Worm (Caenorhabditis elegans): Measurements from ENCODE around the gene grl-1.

grl-1 gene

DNA sequence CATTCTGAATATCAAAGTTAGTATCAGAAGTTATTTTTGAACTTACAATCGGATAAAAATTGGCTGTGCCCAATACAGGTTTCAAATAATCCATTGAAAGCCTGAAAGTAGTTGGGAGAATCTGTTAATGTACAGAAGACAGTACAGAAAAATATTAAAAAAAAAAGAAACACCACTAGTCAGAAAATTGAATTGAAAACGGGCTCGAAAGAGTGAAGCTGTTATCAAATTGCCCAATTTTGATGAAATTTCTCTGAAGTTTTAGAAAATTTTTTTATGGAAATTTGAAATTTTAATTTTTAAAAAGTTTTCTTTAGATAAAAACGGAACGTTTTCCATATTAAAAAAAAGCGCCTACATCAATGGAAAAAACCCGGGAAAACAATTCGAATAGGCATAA lies 33.5 kb upstream of the grl-1 start, which contains the start of gene C18C4.7:
TSS of gene C18C4.7 (minus strand) at position 101 of the 400 bp plus-strand sequence.
- TF ChIP-seq nhr-77 (tag; optimal IDR thresholded peaks at IDR 0.05) (no peak), ama-1 (optimal IDR thresholded peaks at IDR 0.05) (no peak), snpc-4 (tag; optimal IDR thresholded peaks at IDR 0.05) (no peak), unc-39 (tag; optimal IDR thresholded peaks at IDR 0.05) (no peak), sem-4 (tag; optimal IDR thresholded peaks at IDR 0.05) (no peak), aly-2 (tag; optimal IDR thresholded peaks at IDR 0.05) (no peak), nhr-10 (tag; optimal IDR thresholded peaks at IDR 0.05) (no peak), lin-11 (tag; optimal IDR thresholded peaks at IDR 0.05) (no peak), zag-1 (tag; optimal IDR thresholded peaks at IDR 0.05) (no peak), sma-9 (GFP tag; optimal IDR thresholded peaks at IDR 0.05) (no peak), sma-9 (tag; optimal IDR thresholded peaks at IDR 0.05) (no peak), crh-2 (tag; optimal IDR thresholded peaks at IDR 0.05) (no peak), lsy-2 (tag; optimal IDR thresholded peaks at IDR 0.05) (no peak), nhr-6 (tag; optimal IDR thresholded peaks at IDR 0.05) (no peak), ceh-16 (tag; optimal IDR thresholded peaks at IDR 0.05) (no peak)

DNA sequence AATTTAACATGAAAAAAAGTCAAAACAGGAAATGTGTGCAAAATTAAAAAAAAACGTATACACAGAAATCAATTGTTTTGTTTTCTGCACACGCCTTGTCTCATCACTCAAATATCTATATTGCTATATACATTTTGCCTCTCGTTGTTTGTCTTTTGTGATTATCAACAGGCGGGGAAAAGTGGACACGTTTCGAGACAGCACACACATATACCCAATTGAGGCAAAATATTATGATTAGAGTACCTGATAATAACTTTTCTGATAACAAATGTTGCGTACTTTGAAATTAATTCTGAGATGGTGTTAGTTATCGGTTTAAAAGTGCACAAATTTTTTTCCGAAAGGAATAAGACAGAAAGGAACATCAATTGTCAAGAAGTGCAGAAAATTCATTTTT lies 26.2 kb upstream of the grl-1 start:
- TF ChIP-seq R02D3.7 (tag; optimal IDR thresholded peaks at IDR 0.05) (no peak), zag-1 (tag; optimal IDR thresholded peaks at IDR 0.05) (no peak), aly-2 (tag; optimal IDR thresholded peaks at IDR 0.05) (no peak), sma-9 (GFP tag; optimal IDR thresholded peaks at IDR 0.05) (peak; percentile 61), sma-9 (tag; optimal IDR thresholded peaks at IDR 0.05) (no peak), fos-1 (tag; optimal IDR thresholded peaks at IDR 0.05) (peak; percentile 96), skn-1 (tag; optimal IDR thresholded peaks at IDR 0.05) (peak; percentile 53), crh-2 (tag; optimal IDR thresholded peaks at IDR 0.05) (peak; percentile 84), F13H6.1 (tag; optimal IDR thresholded peaks at IDR 0.05) (peak; percentile 0)

DNA sequence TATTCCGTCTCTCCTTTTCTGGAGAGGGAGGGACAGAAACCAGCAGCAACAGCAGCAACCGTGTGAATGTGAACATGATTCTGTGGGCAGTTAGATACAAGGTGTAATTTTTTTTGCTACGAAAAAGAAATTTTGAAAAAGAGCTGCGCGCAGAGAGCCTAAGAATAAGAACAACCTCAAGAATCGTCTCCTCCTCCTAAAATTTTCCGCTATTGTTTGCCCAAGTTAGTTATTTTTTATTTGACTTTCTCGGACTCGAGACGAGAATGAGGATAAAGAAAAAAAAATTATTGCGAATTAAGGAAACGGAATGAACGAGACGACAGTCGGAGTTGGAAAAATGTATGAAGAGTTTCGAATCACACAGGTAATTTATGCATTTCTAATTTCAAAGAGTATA lies 24.9 kb upstream of the grl-1 start, which contains the start of gene glb-5:
TSS of gene glb-5 (plus strand) at position 301 of the 400 bp plus-strand sequence.
- TF ChIP-seq ama-1 (optimal IDR thresholded peaks at IDR 0.05) (no peak), nhr-23 (tag; optimal IDR thresholded peaks at IDR 0.05) (no peak), crh-2 (tag; optimal IDR thresholded peaks at IDR 0.05) (no peak), lin-13 (GFP tag; optimal IDR thresholded peaks at IDR 0.05) (no peak), sma-9 (GFP tag; optimal IDR thresholded peaks at IDR 0.05) (no peak), sma-9 (tag; optimal IDR thresholded peaks at IDR 0.05) (no peak), nhr-12 (tag; optimal IDR thresholded peaks at IDR 0.05) (no peak), ztf-1 (GFP tag; conservative IDR thresholded peaks at IDR 0.05) (no peak), unc-62 (GFP tag; optimal IDR thresholded peaks at IDR 0.05) (no peak), F13H6.1 (tag; optimal IDR thresholded peaks at IDR 0.05) (no peak), lin-39 (tag; optimal IDR thresholded peaks at IDR 0.05) (no peak), lin-11 (tag; optimal IDR thresholded peaks at IDR 0.05) (no peak), elt-3 (tag; optimal IDR thresholded peaks at IDR 0.05) (no peak), skn-1 (tag; optimal IDR thresholded peaks at IDR 0.05) (no peak), mab-5 (tag; optimal IDR thresholded peaks at IDR 0.05) (no peak)

DNA sequence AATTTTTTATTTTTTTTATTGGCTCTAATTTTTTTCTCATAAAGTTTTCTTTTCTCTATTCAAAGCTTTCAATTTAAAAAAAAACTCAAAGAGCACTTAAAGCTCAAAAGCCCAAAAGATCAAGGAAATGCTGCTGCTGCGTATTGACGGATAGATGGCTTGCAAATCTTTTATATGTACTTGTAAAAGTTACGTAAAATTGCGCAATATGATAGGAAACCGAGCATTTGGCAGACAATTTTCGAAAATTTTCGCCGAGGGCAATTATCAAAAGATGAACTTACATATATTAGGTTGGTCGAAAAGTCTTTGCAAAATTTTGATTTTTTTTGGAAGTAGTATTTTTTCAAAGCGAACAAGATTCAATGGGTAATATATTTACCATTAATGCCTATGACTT lies 14.8 kb upstream of the grl-1 start:
- TF ChIP-seq unc-62 (GFP tag; optimal IDR thresholded peaks at IDR 0.05) (no peak), gmeb-1 (tag; optimal IDR thresholded peaks at IDR 0.05) (no peak), nhr-10 (tag; optimal IDR thresholded peaks at IDR 0.05) (no peak), nhr-11 (tag; optimal IDR thresholded peaks at IDR 0.05) (no peak), nhr-129 (tag; optimal IDR thresholded peaks at IDR 0.05) (peak; percentile 65), dmd-4 (tag; optimal IDR thresholded peaks at IDR 0.05) (no peak), lin-39 (tag; optimal IDR thresholded peaks at IDR 0.05) (no peak)

DNA sequence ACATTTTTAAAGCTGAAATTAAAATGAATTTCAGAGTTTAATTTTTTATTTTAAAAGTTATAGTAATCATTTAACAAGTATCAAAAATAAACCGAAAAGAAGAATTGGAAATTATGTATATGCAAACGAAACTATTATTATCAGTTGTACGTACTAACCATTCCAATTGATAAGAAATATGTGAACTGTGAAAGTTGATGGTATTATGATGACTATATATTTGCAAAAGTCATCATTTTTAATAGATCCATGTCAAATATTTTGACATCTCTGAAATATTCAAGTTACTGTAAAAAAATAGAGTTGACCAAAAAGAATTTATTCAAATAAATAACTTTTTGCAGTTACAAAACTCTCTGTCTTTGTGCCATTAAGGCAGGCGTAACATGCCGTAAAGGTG lies 14.4 kb upstream of the grl-1 start, which contains the start of gene ugt-48:
TSS of gene ugt-48 (minus strand) at position 12 of the 400 bp plus-strand sequence.
- TF ChIP-seq mab-5 (tag; optimal IDR thresholded peaks at IDR 0.05) (no peak), fos-1 (tag; optimal IDR thresholded peaks at IDR 0.05) (peak; percentile 51), skn-1 (tag; optimal IDR thresholded peaks at IDR 0.05) (peak; percentile 72), ama-1 (optimal IDR thresholded peaks at IDR 0.05) (no peak), elt-1 (tag; optimal IDR thresholded peaks at IDR 0.05) (no peak)

DNA sequence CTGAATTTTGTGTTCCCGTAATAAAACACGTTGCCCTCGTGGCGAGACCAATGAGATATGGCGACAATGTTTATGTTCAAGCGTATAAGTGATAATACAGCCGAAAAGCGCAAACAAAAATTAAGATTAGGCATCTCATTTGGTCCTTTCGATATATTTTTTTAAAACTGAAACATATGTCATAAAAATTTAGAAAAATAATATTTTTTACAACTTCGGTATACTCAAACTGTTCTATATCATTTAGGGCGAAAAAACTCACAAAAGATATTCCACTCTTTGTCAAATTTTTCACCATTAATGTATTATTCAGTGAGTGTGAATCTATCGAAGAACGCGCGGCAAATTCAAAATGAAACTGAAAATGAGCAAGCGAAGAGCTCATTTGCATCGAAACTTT lies 4.8 kb upstream of the grl-1 start, which contains the start of gene cft-1:
TSS of gene cft-1 (plus strand) at position 301 of the 400 bp plus-strand sequence.
- TF ChIP-seq mbf-1 (tag; optimal IDR thresholded peaks at IDR 0.05), result no peak
- no peak for TF ChIP-seq unc-55 (GFP tag; optimal IDR thresholded peaks at IDR 0.05)
- no peak for TF ChIP-seq elt-1 (tag; optimal IDR thresholded peaks at IDR 0.05)
- TF ChIP-seq unc-39 (tag; optimal IDR thresholded peaks at IDR 0.05), result no peak
- TF ChIP-seq lsy-2 (tag; optimal IDR thresholded peaks at IDR 0.05), result no peak
- TF ChIP-seq ztf-11 (tag; optimal IDR thresholded peaks at IDR 0.05), result no peak
- TF ChIP-seq nhr-23 (tag; optimal IDR thresholded peaks at IDR 0.05), result no peak
- TF ChIP-seq nhr-237 (tag; optimal IDR thresholded peaks at IDR 0.05), result no peak
- no peak for TF ChIP-seq C34F6.9 (tag; optimal IDR thresholded peaks at IDR 0.05)
- TF ChIP-seq sma-3 (GFP tag; optimal IDR thresholded peaks at IDR 0.05), result no peak
- no peak for TF ChIP-seq ZK546.5 (tag; optimal IDR thresholded peaks at IDR 0.05)
